Worm (Caenorhabditis elegans): ENCODE data around the gene cyp-13A5.

DNA sequence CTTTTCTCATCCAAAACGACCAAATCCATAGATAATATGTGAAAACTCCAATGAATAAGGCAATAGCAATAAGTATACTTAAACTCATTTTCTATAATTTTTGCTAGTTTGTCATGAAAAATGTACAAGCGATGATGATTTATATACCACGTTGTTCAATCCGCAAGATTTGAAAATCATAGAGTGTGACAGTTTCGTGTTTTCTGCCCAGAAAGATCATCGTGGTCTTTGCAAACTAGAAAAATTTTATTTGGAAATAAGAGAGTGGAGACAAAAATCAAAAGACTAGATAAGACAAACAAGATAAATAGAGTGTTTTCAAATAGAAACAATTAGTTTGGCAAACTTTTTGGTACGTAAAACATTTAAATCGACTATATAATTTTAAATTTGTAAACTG lies 7.0 kb downstream of the cyp-13A5 start, which contains the start of gene cyp-13A3:
- TF ChIP-seq ceh-45 (GFP tag; IDR thresholded peaks at IDR 0.05) = no peak
- no peak for TF ChIP-seq tbx-7 (tag; optimal IDR thresholded peaks at IDR 0.05)
- no peak for TF ChIP-seq ama-1 (optimal IDR thresholded peaks at IDR 0.05)
- no peak for TF ChIP-seq nfya-1 (tag; optimal IDR thresholded peaks at IDR 0.05)
- TF ChIP-seq ceh-2 (tag; optimal IDR thresholded peaks at IDR 0.05) = no peak
